Fruit fly (Drosophila melanogaster) whole organism, embryonic: Measurements from ENCODE around the gene Amun.

Experiments used
- B-H2 ChIP-seq: fragments of 200-800 bp; sonication (Bioruptor generic); optimal IDR thresholded peaks from 2 replicates; lab custom pipeline; 2018; ENCODE audit warnings: missing biosample characterization, mild to moderate bottlenecking, missing genetic modification characterization
- CG10462 ChIP-seq: fragments of 200-800 bp; sonication (Bioruptor generic); optimal IDR thresholded peaks from 2 replicates; lab custom pipeline; 2016; ENCODE audit warnings: missing biosample characterization, missing genetic modification characterization
- CG11398 ChIP-seq: fragments of 200-800 bp; sonication (Bioruptor generic); optimal IDR thresholded peaks from 2 replicates; lab custom pipeline; 2016; ENCODE audit warnings: missing biosample characterization, missing genetic modification characterization
- CG11504 ChIP-seq: fragments of 200-800 bp; sonication (Bioruptor generic); optimal IDR thresholded peaks from 3 replicates; lab custom pipeline; 2019; ENCODE audit warnings: missing biosample characterization, mild to moderate bottlenecking, missing genetic modification characterization, moderate library complexity
- CG12659 ChIP-seq: fragments of 200-800 bp; sonication (Bioruptor generic); optimal IDR thresholded peaks from 3 replicates; lab custom pipeline; 2017; ENCODE audit warnings: mild to moderate bottlenecking, missing biosample characterization, missing genetic modification reagents, missing genetic modification characterization
- CG14965 ChIP-seq: fragments of 200-800 bp; sonication (Bioruptor generic); optimal IDR thresholded peaks from 2 replicates; lab custom pipeline; 2016; ENCODE audit warnings: missing biosample characterization, missing genetic modification characterization, borderline replicate concordance
- CG1603 ChIP-seq: fragments of 200-800 bp; sonication (Bioruptor generic); optimal IDR thresholded peaks from 2 replicates; lab custom pipeline; 2019; ENCODE audit warnings: missing biosample characterization, mild to moderate bottlenecking, missing genetic modification characterization, moderate library complexity
- CG1647 ChIP-seq: fragments of 200-800 bp; sonication (Bioruptor generic); optimal IDR thresholded peaks from 3 replicates; lab custom pipeline; 2016; ENCODE audit warnings: missing biosample characterization, missing genetic modification characterization
- CG16813 ChIP-seq: fragments of 200-800 bp; sonication (Bioruptor generic); IDR thresholded peaks from 3 replicates; pipeline ENCODE4 v1.3.6; 2022; ENCODE audit warnings: missing biosample characterization, missing genetic modification characterization; ENCODE audit not compliant: partially characterized antibody
- CG17802 ChIP-seq: fragments of 200-800 bp; sonication (Bioruptor generic); optimal IDR thresholded peaks from 2 replicates; lab custom pipeline; 2018; ENCODE audit warnings: missing biosample characterization, mild to moderate bottlenecking, missing genetic modification characterization, moderate library complexity
- CG18011 ChIP-seq: fragments of 200-800 bp; sonication (Bioruptor generic); optimal IDR thresholded peaks from 2 replicates; lab custom pipeline; 2017; ENCODE audit warnings: missing biosample characterization, missing genetic modification characterization, mild to moderate bottlenecking, moderate library complexity, missing genotype
- CG2202 ChIP-seq: fragments of 200-800 bp; sonication (Bioruptor generic); optimal IDR thresholded peaks from 2 replicates; lab custom pipeline; 2018; ENCODE audit warnings: missing biosample characterization, mild to moderate bottlenecking, missing genetic modification characterization
- CG31441 ChIP-seq: fragments of 200-800 bp; sonication (Bioruptor generic); IDR thresholded peaks from 2 replicates; pipeline ENCODE4 v1.3.6; 2022; ENCODE audit warnings: missing biosample characterization, missing genetic modification characterization
- CG32772 ChIP-seq: fragments of 200-800 bp; sonication (Bioruptor generic); IDR thresholded peaks from 2 replicates; pipeline ENCODE4 v1.3.6; 2022; ENCODE audit warnings: missing biosample characterization, missing genetic modification characterization
- CG4404 ChIP-seq: fragments of 200-800 bp; sonication (Bioruptor generic); IDR thresholded peaks from 2 replicates; pipeline ENCODE4 v1.3.6; 2022; ENCODE audit warnings: missing biosample characterization, missing genetic modification characterization
- CG6654 ChIP-seq: fragments of 200-800 bp; sonication (Bioruptor generic); optimal IDR thresholded peaks from 2 replicates; lab custom pipeline; 2017; ENCODE audit warnings: missing biosample characterization, mild to moderate bottlenecking, missing genetic modification characterization
- CG6765 ChIP-seq: fragments of 200-800 bp; sonication (Bioruptor generic); optimal IDR thresholded peaks from 3 replicates; lab custom pipeline; 2017; ENCODE audit warnings: missing biosample characterization, mild to moderate bottlenecking, missing genetic modification characterization
- CG8290 ChIP-seq, 3 experiments: fragments of 200-800 bp; sonication (Bioruptor generic); optimal IDR thresholded peaks; 2 replicates each; lab custom pipeline; 2016 to 2019; ENCODE audit warnings: missing biosample characterization in 3 of 3, missing genetic modification characterization in 3 of 3, mild to moderate bottlenecking in 2 of 3, moderate library complexity in 1 of 3
- CG8765 ChIP-seq: fragments of 200-800 bp; sonication (Bioruptor generic); IDR thresholded peaks from 2 replicates; pipeline ENCODE4 v1.3.6; 2022; ENCODE audit warnings: missing biosample characterization, missing genetic modification characterization
- CG9876 ChIP-seq: fragments of 200-800 bp; sonication (Bioruptor generic); optimal IDR thresholded peaks from 2 replicates; lab custom pipeline; 2016; ENCODE audit warnings: missing biosample characterization, missing genetic modification characterization
- CHES-1-like ChIP-seq: fragments of 200-800 bp; sonication (Bioruptor generic); optimal IDR thresholded peaks from 2 replicates; lab custom pipeline; 2016; ENCODE audit warnings: missing biosample characterization, missing genetic modification characterization
- Camta ChIP-seq: fragments of 200-800 bp; sonication (Bioruptor generic); optimal IDR thresholded peaks from 2 replicates; lab custom pipeline; 2016; ENCODE audit warnings: missing biosample characterization, missing genetic modification characterization
- Dfd ChIP-seq, 2 experiments: fragments of >200 bp; optimal IDR thresholded peaks; 2 replicates each; lab custom pipeline; 2017; ENCODE audit warnings: missing biosample characterization in 2 of 2, missing genetic modification characterization in 2 of 2
- E2f2 ChIP-seq: fragments of 200-800 bp; sonication (Bioruptor generic); IDR thresholded peaks from 2 replicates; pipeline ENCODE4 v1.3.6; 2022; ENCODE audit warnings: missing biosample characterization, missing genetic modification characterization
- H15 ChIP-seq: fragments of 200-800 bp; sonication (Bioruptor generic); IDR thresholded peaks from 3 replicates; pipeline ENCODE4 v1.3.6; 2022; ENCODE audit warnings: missing biosample characterization, missing genetic modification characterization
- HLH54F ChIP-seq: fragments of 200-800 bp; sonication (Bioruptor generic); optimal IDR thresholded peaks from 3 replicates; lab custom pipeline; 2016; ENCODE audit warnings: missing biosample characterization, missing genetic modification characterization
- Hey ChIP-seq: fragments of 200-800 bp; sonication (Bioruptor generic); optimal IDR thresholded peaks from 3 replicates; lab custom pipeline; 2018; ENCODE audit warnings: missing biosample characterization, mild to moderate bottlenecking, missing genetic modification characterization
- MESR4 ChIP-seq: fragments of 200-800 bp; sonication (Bioruptor generic); optimal IDR thresholded peaks from 2 replicates; lab custom pipeline; 2018; ENCODE audit warnings: missing biosample characterization, mild to moderate bottlenecking, missing genetic modification characterization, moderate library complexity
- Neu2 ChIP-seq: fragments of 200-800 bp; sonication (Bioruptor generic); optimal IDR thresholded peaks from 3 replicates; lab custom pipeline; 2016; ENCODE audit warnings: missing biosample characterization, missing genetic modification characterization, borderline replicate concordance
- Nf-YB ChIP-seq: fragments of 200-800 bp; sonication (Bioruptor generic); optimal IDR thresholded peaks from 3 replicates; lab custom pipeline; 2019; ENCODE audit warnings: missing biosample characterization, mild to moderate bottlenecking, missing genetic modification characterization, moderate library complexity
- Rfx ChIP-seq: fragments of 200-800 bp; sonication (Bioruptor generic); IDR thresholded peaks from 2 replicates; pipeline ENCODE4 v1.3.6; 2022; ENCODE audit warnings: missing biosample characterization, missing genetic modification characterization
- ato ChIP-seq: fragments of 200-800 bp; sonication (Bioruptor generic); IDR thresholded peaks from 2 replicates; pipeline ENCODE4 v1.3.6; 2022; ENCODE audit warnings: missing biosample characterization, missing genetic modification characterization; ENCODE audit not compliant: partially characterized antibody
- bowl ChIP-seq: fragments of 200-800 bp; sonication (Bioruptor generic); IDR thresholded peaks from 2 replicates; pipeline ENCODE4 v1.3.6; 2022; ENCODE audit warnings: missing biosample characterization, missing genetic modification characterization
- croc ChIP-seq: fragments of 200-800 bp; sonication (Bioruptor generic); conservative IDR thresholded peaks from 3 replicates; pipeline ENCODE4 v1.3.6; 2022; ENCODE audit warnings: missing biosample characterization, missing genetic modification characterization
- dmrt99B ChIP-seq: fragments of 200-800 bp; sonication (Bioruptor generic); optimal IDR thresholded peaks from 2 replicates; lab custom pipeline; 2018; ENCODE audit warnings: missing biosample characterization, mild to moderate bottlenecking, missing genetic modification characterization, moderate library complexity
- dpn ChIP-seq, 2 experiments: fragments of 200-800 bp; sonication (Bioruptor generic); optimal IDR thresholded peaks; 3 replicates each; lab custom pipeline; 2016; ENCODE audit warnings: missing biosample characterization in 2 of 2, missing genetic modification characterization in 2 of 2
- eyg ChIP-seq: fragments of 200-800 bp; sonication (Bioruptor generic); optimal IDR thresholded peaks from 3 replicates; lab custom pipeline; 2016; ENCODE audit warnings: missing biosample characterization, missing genetic modification characterization
- fd102C ChIP-seq: fragments of 200-800 bp; sonication (Bioruptor generic); optimal IDR thresholded peaks from 2 replicates; lab custom pipeline; 2018; ENCODE audit warnings: missing biosample characterization, mild to moderate bottlenecking, missing genetic modification characterization, moderate library complexity
- fd3F ChIP-seq: fragments of 200-800 bp; sonication (Bioruptor generic); optimal IDR thresholded peaks from 2 replicates; lab custom pipeline; 2018; ENCODE audit warnings: missing biosample characterization, mild to moderate bottlenecking, missing genetic modification characterization, moderate library complexity
- grn ChIP-seq: fragments of 200-800 bp; sonication (Bioruptor generic); optimal IDR thresholded peaks from 3 replicates; lab custom pipeline; 2017; ENCODE audit warnings: missing biosample characterization, missing genetic modification characterization
- gsb ChIP-seq: fragments of 200-800 bp; sonication (Bioruptor generic); IDR thresholded peaks from 2 replicates; pipeline ENCODE4 v1.3.6; 2022; ENCODE audit warnings: missing biosample characterization, missing genetic modification characterization
- gt ChIP-seq: fragments of 200-800 bp; sonication (Bioruptor generic); IDR thresholded peaks from 2 replicates; pipeline ENCODE4 v1.3.6; 2022; ENCODE audit warnings: missing biosample characterization, missing genetic modification characterization
- ken ChIP-seq: fragments of 200-800 bp; sonication (Bioruptor generic); IDR thresholded peaks from 3 replicates; pipeline ENCODE4 v1.3.6; 2022; ENCODE audit warnings: missing biosample characterization, missing genetic modification characterization
- knrl ChIP-seq: fragments of 200-800 bp; sonication (Bioruptor generic); IDR thresholded peaks from 3 replicates; pipeline ENCODE4 v1.3.6; 2022; ENCODE audit warnings: missing biosample characterization, missing genetic modification characterization; ENCODE audit not compliant: partially characterized antibody
- maf-S ChIP-seq: fragments of 200-800 bp; sonication (Bioruptor generic); optimal IDR thresholded peaks from 2 replicates; lab custom pipeline; 2016; ENCODE audit warnings: missing biosample characterization, missing genetic modification characterization
- sens-2 ChIP-seq: fragments of 200-800 bp; sonication (Bioruptor generic); IDR thresholded peaks from 2 replicates; pipeline ENCODE4 v1.3.6; 2022; ENCODE audit warnings: missing biosample characterization, missing genetic modification characterization
- sima ChIP-seq: fragments of 200-800 bp; sonication (Bioruptor generic); optimal IDR thresholded peaks from 2 replicates; lab custom pipeline; 2016; ENCODE audit warnings: missing biosample characterization, missing genetic modification characterization
- sr ChIP-seq: fragments of 200-800 bp; sonication (Bioruptor generic); IDR thresholded peaks from 3 replicates; pipeline ENCODE4 v1.3.6; 2022; ENCODE audit warnings: missing biosample characterization, missing genetic modification characterization
- twi ChIP-seq: fragments of 200-800 bp; optimal IDR thresholded peaks from 2 replicates; lab custom pipeline; 2019; ENCODE audit warnings: missing biosample characterization, mild to moderate bottlenecking, missing genetic modification characterization, moderate library complexity

Amun gene

DNA sequence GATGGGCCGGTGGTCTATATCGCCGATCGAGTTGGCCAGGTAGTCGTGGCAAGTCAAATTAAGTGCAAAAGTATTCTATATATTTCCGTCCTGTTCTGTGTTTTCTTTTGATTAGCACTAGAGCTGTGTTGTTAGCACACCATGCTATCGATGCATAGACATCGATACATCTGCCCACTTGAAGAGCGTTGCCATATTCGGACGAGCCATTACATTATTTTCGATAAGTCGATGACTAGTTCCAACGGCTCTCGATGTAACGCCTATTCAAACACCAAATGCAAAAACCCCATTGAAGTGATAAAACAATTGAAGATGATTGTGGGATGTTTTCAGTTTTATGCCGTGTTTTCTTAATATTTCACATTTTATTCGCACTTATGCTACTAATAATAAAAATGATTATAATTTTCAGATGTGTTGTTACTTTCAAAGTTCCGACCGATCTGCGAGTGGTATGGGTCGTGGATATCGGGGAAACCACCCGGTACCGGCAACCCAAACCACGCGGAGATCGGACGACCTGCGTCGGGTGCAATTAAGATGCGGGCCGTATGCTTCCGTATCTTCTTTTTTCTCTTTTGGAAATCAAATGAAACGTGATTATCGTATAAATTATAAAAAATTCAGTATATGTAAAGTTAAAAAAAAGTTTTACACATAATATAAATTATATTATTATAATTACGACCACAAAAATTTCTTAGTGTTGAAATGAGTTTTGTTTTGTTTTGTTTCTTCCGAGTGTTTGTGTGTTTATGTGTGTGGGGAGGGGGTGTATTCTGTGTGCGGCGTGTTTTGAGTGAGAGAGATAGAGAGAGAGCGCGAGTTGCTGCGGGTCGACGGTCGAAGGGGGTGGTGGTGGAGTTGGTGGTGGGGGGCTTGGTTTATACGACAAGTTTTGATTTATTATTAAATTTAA is 5.3 kb downstream of the Amun start, which contains the start of gene FucT6 (continued):
- TF ChIP-seq CG6765 (GFP tag; lab: Kevin White, UChicago) (no peak), CG17802 (no peak), sr (GFP tag; lab: Robert Waterston, UW) (no peak), Hey (tag; lab: Kevin White, UChicago) (no peak), ken (no peak), H15 (GFP tag; lab: Robert Waterston, UW) (no peak), CG8290 (GFP tag; optimal IDR thresholded peaks at IDR 0.05; lab: Kevin White, UChicago) (peak; percentile 13), CG8290 (tag; optimal IDR thresholded peaks at IDR 0.05; lab: Kevin White, UChicago) (no peak), CHES-1-like (GFP tag; lab: Kevin White, UChicago) (peak; percentile 37), fd102C (no peak), maf-S (no peak), dpn (GFP tag; optimal IDR thresholded peaks at IDR 0.05; lab: Kevin White, UChicago) (no peak), Nf-YB (GFP tag; lab: Kevin White, UChicago) (no peak), Rfx (peak; percentile 35), grn (GFP tag; lab: Kevin White, UChicago) (no peak), CG1647 (no peak), gt (GFP tag; lab: Robert Waterston, UW) (no peak), HLH54F (GFP tag; lab: Kevin White, UChicago) (peak; percentile 5), sens-2 (GFP tag; lab: Robert Waterston, UW) (no peak), CG31441 (0 out of 2 replicates have a peak, but pooled peaks have one; percentile 1), Dfd (GFP tag; optimal IDR thresholded peaks at IDR 0.05; lab: Kevin White, UChicago) (no peak), CG16813 (GFP tag; lab: Robert Waterston, UW) (peak; percentile 87), ato (GFP tag; lab: Robert Waterston, UW) (peak; percentile 78), sima (GFP tag; lab: Kevin White, UChicago) (no peak), CG9876 (GFP tag; lab: Kevin White, UChicago) (no peak), Neu2 (GFP tag; lab: Kevin White, UChicago) (no peak), CG10462 (GFP tag; lab: Kevin White, UChicago) (no peak), B-H2 (GFP tag; lab: Kevin White, UChicago) (peak; percentile 36), CG18011 (GFP tag; lab: Kevin White, UChicago) (no peak), CG12659 (peak; percentile 51), CG4404 (no peak), MESR4 (peak; percentile 78), twi (no peak), dmrt99B (tag; lab: Kevin White, UChicago) (no peak), CG32772 (GFP tag; lab: Robert Waterston, UW) (no peak), knrl (GFP tag; lab: Robert Waterston, UW) (peak; percentile 84), CG8765 (GFP tag; lab: Robert Waterston, UW) (no peak), gsb (GFP tag; lab: Robert Waterston, UW) (no peak), CG14965 (GFP tag; lab: Kevin White, UChicago) (no peak), CG11504 (tag; lab: Kevin White, UChicago) (no peak), croc (GFP tag; lab: Robert Waterston, UW) (no peak), bowl (no peak), fd3F (no peak), Camta (no peak), CG2202 (tag; lab: Kevin White, UChicago) (no peak), eyg (GFP tag; lab: Kevin White, UChicago) (no peak), CG11398 (GFP tag; lab: Kevin White, UChicago) (no peak), CG6654 (no peak), CG1603 (tag; lab: Kevin White, UChicago) (no peak), E2f2 (GFP tag; lab: Robert Waterston, UW) (peak; percentile 78)
